Worm (Caenorhabditis elegans) whole organism, L4/young adult: ENCODE measurements around the gene fbxb-48.

Source experiments
- W03F9.2 ChIP-seq: fragments of 150-350 bp; optimal IDR thresholded peaks from 2 replicates; lab custom pipeline; 2014; ENCODE audit warnings: missing biosample characterization, missing genetic modification characterization
- dao-5 ChIP-seq: sonication (generic microtip); optimal IDR thresholded peaks from 2 replicates; lab custom pipeline; 2016; ENCODE audit warnings: missing genotype, missing genetic modification characterization, moderate library complexity, missing compliant biosample characterization
- him-1 ChIP-seq: sonication (generic microtip); optimal IDR thresholded peaks from 2 replicates; lab custom pipeline; 2016; ENCODE audit warnings: missing genotype, missing genetic modification reagents, missing genetic modification characterization, missing compliant biosample characterization

ce11 chrII:1695861-1696260, 23.2 kb downstream of the fbxb-48 start, which contains the start of gene F58E1.13:
- no peak for TF ChIP-seq him-1 (tag; lab: Kevin White, UChicago)
- no peak for TF ChIP-seq dao-5 (tag; lab: Kevin White, UChicago)
- no peak for TF ChIP-seq W03F9.2 (tag; lab: Kevin White, UChicago)
